Worm (Caenorhabditis elegans): ENCODE measurements around the gene F35H8.4.

F35H8.4 gene

DNA sequence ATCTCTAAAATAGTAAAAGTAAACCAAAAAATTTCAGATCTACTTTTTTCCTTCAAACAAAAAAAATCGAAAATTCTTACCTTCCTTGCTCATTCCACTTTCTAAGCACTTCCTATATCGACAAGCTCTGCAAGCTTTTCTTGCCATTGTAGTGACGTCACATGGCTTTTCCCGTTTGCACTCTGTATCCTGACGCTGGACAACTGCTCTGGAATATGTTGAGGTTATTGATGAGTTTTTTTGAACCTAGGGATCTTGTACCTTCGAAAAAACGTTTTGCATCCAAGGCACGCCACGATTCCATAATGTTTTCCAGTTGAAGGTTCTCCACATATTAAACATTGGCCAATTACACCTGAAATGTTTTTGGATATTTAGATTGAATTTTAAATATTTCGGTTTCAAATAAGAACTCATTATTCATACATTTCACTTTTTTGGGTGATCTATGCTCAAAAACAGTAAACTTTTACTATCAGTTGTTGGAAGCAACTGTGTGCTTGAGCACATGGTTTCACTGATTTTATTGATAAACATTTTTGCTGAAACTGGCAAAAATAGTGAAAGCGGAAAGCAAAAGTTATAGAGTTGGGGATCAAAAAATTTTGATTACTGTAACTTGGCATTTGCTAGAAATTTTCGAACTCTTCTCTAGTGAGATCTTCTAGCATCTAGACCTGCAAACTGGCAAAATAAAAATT lies 40.3 kb upstream of the F35H8.4 start:
- peak; percentile 34 for TF ChIP-seq nhr-80 (tag; optimal IDR thresholded peaks at IDR 0.05)
- TF ChIP-seq snpc-4 (GFP tag; optimal IDR thresholded peaks at IDR 0.05): no peak
- TF ChIP-seq snpc-4 (tag; optimal IDR thresholded peaks at IDR 0.05): no peak

DNA sequence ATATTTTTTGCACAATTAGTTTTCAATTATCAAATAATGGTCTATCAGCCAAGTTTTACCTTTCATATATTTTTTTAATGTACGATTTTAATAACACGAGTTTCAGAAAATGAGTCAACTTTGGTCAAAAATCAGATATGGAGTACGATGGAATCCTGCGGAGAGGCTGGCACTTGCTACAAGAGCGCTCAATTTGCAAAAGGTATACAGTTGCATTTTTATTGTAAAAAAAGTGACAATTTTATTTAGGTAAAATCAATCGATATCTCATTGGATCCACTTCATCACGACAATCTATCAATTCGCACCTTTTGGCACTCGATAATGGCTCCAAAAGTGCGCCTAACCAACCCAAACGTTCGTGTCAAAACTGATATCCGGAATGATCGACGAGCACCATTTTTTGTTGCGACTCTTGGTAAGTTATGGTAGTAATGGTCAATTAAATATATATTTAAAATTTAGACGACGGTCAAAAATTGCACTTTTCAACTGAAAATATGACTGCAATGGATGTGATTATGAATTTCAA lies 37.8 kb upstream of the F35H8.4 start, which contains the start of gene mrpl-53:
TSS of gene mrpl-53 (plus strand) at position 107 of the 532 bp plus-strand sequence.
- TF ChIP-seq aptf-3 (GFP tag; IDR thresholded peaks at IDR 0.05): no peak
- peak; percentile 6 for TF ChIP-seq athp-1 (tag; optimal IDR thresholded peaks at IDR 0.05)
- peak; percentile 71; the same call in 1 of the 2 replicates for TF ChIP-seq nfyb-1 (GFP tag; IDR thresholded peaks at IDR 0.05)
- no peak; the same call in 1 of the 2 replicates for TF ChIP-seq cebp-1 (GFP tag; IDR thresholded peaks at IDR 0.05)
- peak; percentile 19 for TF ChIP-seq cebp-1 (tag; optimal IDR thresholded peaks at IDR 0.05)
- TF ChIP-seq lin-35 (GFP tag; optimal IDR thresholded peaks at IDR 0.05): peak in 1 of 3 experiments; percentile 44
- TF ChIP-seq repo-1 (tag; optimal IDR thresholded peaks at IDR 0.05): peak; percentile 55
- peak; percentile 15 for TF ChIP-seq ZK185.1 (tag; optimal IDR thresholded peaks at IDR 0.05; ENCODE audit: poor library complexity, severe bottlenecking)
- TF ChIP-seq mcd-1 (GFP tag; IDR thresholded peaks at IDR 0.05): no peak; the same call in 1 of the 2 replicates
- 0 out of 2 replicates have a peak, but pooled peaks have one; percentile 9 for TF ChIP-seq attf-3 (GFP tag; conservative IDR thresholded peaks at IDR 0.05)
- TF ChIP-seq madf-3 (GFP tag; IDR thresholded peaks at IDR 0.05): 0 out of 2 replicates have a peak, but pooled peaks have one; percentile 29
- 0 out of 2 replicates have a peak, but pooled peaks have one; percentile 43 for TF ChIP-seq madf-6 (GFP tag; IDR thresholded peaks at IDR 0.05)
- no peak for TF ChIP-seq lin-26 (GFP tag; IDR thresholded peaks at IDR 0.05)
- TF ChIP-seq K11D2.4 (GFP tag; IDR thresholded peaks at IDR 0.05): 0 out of 2 replicates have a peak, but pooled peaks have one; percentile 27

DNA sequence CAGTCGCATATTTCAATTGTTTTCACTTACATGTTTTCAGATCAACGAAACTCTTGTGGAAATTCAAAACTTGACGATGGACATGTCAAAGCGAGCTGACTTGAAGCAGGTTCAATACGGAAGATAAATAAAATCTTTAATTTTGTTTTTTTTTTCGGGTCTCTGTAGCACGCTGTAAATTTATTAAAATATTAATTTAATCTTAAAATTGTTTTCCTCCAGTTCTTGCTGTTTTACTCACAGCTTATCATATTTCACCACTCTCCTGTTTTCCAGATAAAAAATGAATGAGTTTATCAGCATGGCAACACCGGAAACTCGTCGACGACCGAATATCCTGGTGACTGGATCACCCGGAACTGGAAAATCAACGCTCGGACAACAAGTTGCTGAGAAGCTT lies 36.6 kb upstream of the F35H8.4 start, which contains the start of gene E02H1.6:
TSS of gene E02H1.6 (plus strand) at position 301 of the 400 bp plus-strand sequence.
- TF ChIP-seq B0336.3 (GFP tag; IDR thresholded peaks at IDR 0.05): no peak
- TF ChIP-seq C17E4.6 (GFP tag; IDR thresholded peaks at IDR 0.05): no peak
- no peak for TF ChIP-seq sea-2 (GFP tag; IDR thresholded peaks at IDR 0.05)
- TF ChIP-seq mes-4 (tag; optimal IDR thresholded peaks at IDR 0.05): no peak
- TF ChIP-seq F37B4.10 (GFP tag; IDR thresholded peaks at IDR 0.05): no peak
- TF ChIP-seq die-1 (tag; optimal IDR thresholded peaks at IDR 0.05): no peak
- TF ChIP-seq mcd-1 (GFP tag; IDR thresholded peaks at IDR 0.05): no peak
- TF ChIP-seq unc-130 (GFP tag; optimal IDR thresholded peaks at IDR 0.05): no peak
- TF ChIP-seq B0261.1 (tag; optimal IDR thresholded peaks at IDR 0.05): no peak
- TF ChIP-seq egrh-3 (GFP tag; IDR thresholded peaks at IDR 0.05): no peak
- TF ChIP-seq bed-1 (GFP tag; IDR thresholded peaks at IDR 0.05): no peak
- TF ChIP-seq F49E8.2 (tag; optimal IDR thresholded peaks at IDR 0.05; ENCODE audit: insufficient read depth): no peak

DNA sequence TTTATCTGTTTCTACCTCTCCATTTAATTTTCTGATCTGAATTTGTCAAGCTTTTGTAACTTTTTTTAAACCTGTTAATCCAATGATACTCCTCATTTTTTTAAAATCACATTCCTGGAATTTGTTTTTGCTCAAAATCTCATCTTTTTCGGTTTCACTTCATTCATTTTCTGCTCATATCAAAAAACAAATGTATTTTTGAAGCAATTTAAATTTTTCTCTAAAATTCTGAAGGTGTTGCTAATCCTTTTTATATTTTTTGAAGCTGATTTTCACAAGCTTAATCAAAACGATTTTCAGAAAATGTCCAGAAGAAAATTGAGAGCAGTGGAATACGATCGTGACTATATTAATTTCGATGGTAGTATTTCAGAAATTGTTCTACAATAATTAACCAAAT lies 35.1 kb upstream of the F35H8.4 start, which contains the start of gene E02H1.5:
TSS of gene E02H1.5 (plus strand) at position 301 of the 400 bp plus-strand sequence.
- TF ChIP-seq ztf-3 (GFP tag; optimal IDR thresholded peaks at IDR 0.05) (no peak), hmg-1.2 (GFP tag; IDR thresholded peaks at IDR 0.05) (0 out of 2 replicates have a peak, but pooled peaks have one; percentile 4), lin-26 (GFP tag; IDR thresholded peaks at IDR 0.05) (no peak), lir-1 (GFP tag; conservative IDR thresholded peaks at IDR 0.05) (no peak), C06A6.2 (GFP tag; conservative IDR thresholded peaks at IDR 0.05) (no peak), ets-4 (GFP tag; optimal IDR thresholded peaks at IDR 0.05) (no peak), bed-2 (GFP tag; IDR thresholded peaks at IDR 0.05) (no peak), F52B5.7 (tag; optimal IDR thresholded peaks at IDR 0.05) (no peak)
